Fruit fly (Drosophila melanogaster): Measurements from ENCODE around the gene CG5004.

Gene CG5004

DNA sequence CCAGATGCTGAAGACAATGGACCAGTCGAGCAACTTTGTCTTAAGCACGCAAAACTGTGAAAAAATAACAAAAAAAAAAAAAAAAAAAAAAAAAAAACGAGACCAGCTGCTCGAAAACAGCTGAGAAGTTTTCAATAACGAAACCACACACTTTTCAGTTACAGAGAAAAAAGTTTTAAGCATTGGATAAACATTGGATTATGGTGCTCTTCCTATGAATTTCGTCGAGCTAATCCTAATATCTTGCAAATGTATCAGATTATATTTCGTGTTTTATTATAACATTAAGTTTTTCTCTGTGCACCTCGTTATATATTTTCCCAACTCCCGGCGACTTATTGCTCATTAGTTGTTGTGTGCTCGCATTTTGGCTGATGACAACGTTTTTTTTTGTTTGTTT, 69.2 kb downstream of the CG5004 start (continued):
- TF ChIP-seq slp2 (GFP tag; optimal IDR thresholded peaks at IDR 0.05) (peak; percentile 46), nmo (GFP tag; optimal IDR thresholded peaks at IDR 0.05) (peak; percentile 46), CG5180 (GFP tag; optimal IDR thresholded peaks at IDR 0.05) (no peak), Antp (GFP tag; optimal IDR thresholded peaks at IDR 0.05) (peak; percentile 46), Sox100B (GFP tag; optimal IDR thresholded peaks at IDR 0.05) (peak; percentile 57), Oli (tag; optimal IDR thresholded peaks at IDR 0.05) (peak; percentile 45), CG15479 (GFP tag; optimal IDR thresholded peaks at IDR 0.05) (no peak), CG1792 (GFP tag; optimal IDR thresholded peaks at IDR 0.05) (no peak), bowl (GFP tag; IDR thresholded peaks at IDR 0.05) (0 out of 2 replicates have a peak, but pooled peaks have one; percentile 23), kni (GFP tag; optimal IDR thresholded peaks at IDR 0.05) (no peak), Oaz (GFP tag; IDR thresholded peaks at IDR 0.05) (peak; percentile 41; the same call in 1 of the 2 replicates), wdn (GFP tag; IDR thresholded peaks at IDR 0.05) (no peak), Hmr (GFP tag; optimal IDR thresholded peaks at IDR 0.05) (peak; percentile 27), CG32532 (GFP tag; IDR thresholded peaks at IDR 0.05) (peak; percentile 71), D19B (GFP tag; optimal IDR thresholded peaks at IDR 0.05) (no peak), CG7987 (GFP tag; optimal IDR thresholded peaks at IDR 0.05) (no peak), ken (GFP tag; IDR thresholded peaks at IDR 0.05) (no peak), CG17829 (tag; optimal IDR thresholded peaks at IDR 0.05) (peak; percentile 17), cad (GFP tag; optimal IDR thresholded peaks at IDR 0.05) (no peak), Elba2 (GFP tag; optimal IDR thresholded peaks at IDR 0.05) (no peak), MESR4 (GFP tag; optimal IDR thresholded peaks at IDR 0.05) (no peak), bsh (GFP tag; optimal IDR thresholded peaks at IDR 0.05) (peak; percentile 29 to 31), Sry-β (GFP tag; optimal IDR thresholded peaks at IDR 0.05) (no peak), grn (GFP tag; optimal IDR thresholded peaks at IDR 0.05) (no peak), CG9215 (GFP tag; IDR thresholded peaks at IDR 0.05) (no peak), Chrac-16 (GFP tag; optimal IDR thresholded peaks at IDR 0.05) (peak; percentile 18), CG4424 (GFP tag; optimal IDR thresholded peaks at IDR 0.05) (peak; percentile 41), CG8281 (tag; optimal IDR thresholded peaks at IDR 0.05) (no peak), so (GFP tag; IDR thresholded peaks at IDR 0.05) (no peak), E2f1 (GFP tag; IDR thresholded peaks at IDR 0.05) (peak; percentile 63), Med (GFP tag) (peak; percentile 80), pfk (GFP tag; optimal IDR thresholded peaks at IDR 0.05) (no peak), wek (GFP tag; optimal IDR thresholded peaks at IDR 0.05) (no peak), Stat92E (GFP tag; optimal IDR thresholded peaks at IDR 0.05) (no peak), Meics (GFP tag; optimal IDR thresholded peaks at IDR 0.05) (peak; percentile 58), ATbp (GFP tag; optimal IDR thresholded peaks at IDR 0.05) (peak; percentile 16), CG7271 (tag; optimal IDR thresholded peaks at IDR 0.05) (no peak), usp (GFP tag; optimal IDR thresholded peaks at IDR 0.05) (no peak), Hr51 (GFP tag; optimal IDR thresholded peaks at IDR 0.05) (peak; percentile 36 to 67), H2.0 (GFP tag; IDR thresholded peaks at IDR 0.05) (peak; percentile 53; the same call in 1 of the 2 replicates), hth (optimal IDR thresholded peaks at IDR 0.05) (no peak), Blimp-1 (GFP tag; optimal IDR thresholded peaks at IDR 0.05) (peak; percentile 53), Pdp1 (GFP tag; optimal IDR thresholded peaks at IDR 0.05) (peak; percentile 27 to 47), CG8765 (GFP tag; IDR thresholded peaks at IDR 0.05) (no peak), CG10366 (GFP tag; IDR thresholded peaks at IDR 0.05) (peak; percentile 64), Hey (tag; optimal IDR thresholded peaks at IDR 0.05) (no peak), Ets97D (GFP tag; optimal IDR thresholded peaks at IDR 0.05) (no peak), stwl (tag; optimal IDR thresholded peaks at IDR 0.05) (no peak), row (GFP tag; IDR thresholded peaks at IDR 0.05) (peak; percentile 77), Ptx1 (GFP tag; IDR thresholded peaks at IDR 0.05) (peak; percentile 75), fru (optimal IDR thresholded peaks at IDR 0.05) (no peak)

Measured in whole organism, embryonic.